Worm (Caenorhabditis elegans) whole organism, early embryonic: ENCODE measurements around the gene psa-3.

Experiments used
- F13C5.2 ChIP-seq: sonication (generic microtip); optimal IDR thresholded peaks from 2 replicates; lab custom pipeline; 2017; ENCODE audit warnings: mild to moderate bottlenecking, missing genetic modification characterization, inconsistent platforms, missing compliant biosample characterization
- aly-1 ChIP-seq: sonication (generic microtip); optimal IDR thresholded peaks from 2 replicates; lab custom pipeline; 2016; ENCODE audit warnings: missing genetic modification characterization, missing compliant biosample characterization
- ama-1 ChIP-seq: fragments of 150-350 bp; optimal IDR thresholded peaks from 2 replicates; lab custom pipeline; 2014
- ceh-13 ChIP-seq: fragments of 200-800 bp; sonication (Bioruptor generic); optimal IDR thresholded peaks from 2 replicates; lab custom pipeline; 2018; ENCODE audit warnings: mild to moderate bottlenecking, missing genetic modification characterization, missing compliant biosample characterization
- hmg-4 ChIP-seq: fragments of 200-800 bp; sonication (Bioruptor generic); optimal IDR thresholded peaks from 2 replicates; lab custom pipeline; 2018; ENCODE audit warnings: mild to moderate bottlenecking, missing genetic modification characterization, missing compliant biosample characterization
- hnd-1 ChIP-seq: sonication (generic microtip); optimal IDR thresholded peaks from 2 replicates; lab custom pipeline; 2016; ENCODE audit warnings: missing genetic modification characterization, missing compliant biosample characterization
- pes-1 ChIP-seq: fragments of 200-800 bp; sonication (Bioruptor generic); IDR thresholded peaks from 2 replicates; pipeline ENCODE4 v1.3.6; 2022; ENCODE audit warnings: missing genetic modification reagents, missing genetic modification characterization, missing compliant biosample characterization
- scrt-1 ChIP-seq: fragments of 200-800 bp; sonication (Bioruptor generic); IDR thresholded peaks from 2 replicates; pipeline ENCODE4 v1.3.6; 2022; ENCODE audit warnings: missing genetic modification characterization, missing compliant biosample characterization
- tbx-37 ChIP-seq: fragments of 200-800 bp; sonication (Bioruptor generic); conservative IDR thresholded peaks from 2 replicates; pipeline ENCODE4 v1.3.6; 2022; ENCODE audit warnings: missing genetic modification reagents, missing genetic modification characterization, missing compliant biosample characterization

ce11 chrX:15407631-15408030 lies at the start of gene psa-3:
- TF ChIP-seq ama-1 (lab: Kevin White, UChicago), result no peak
- TF ChIP-seq scrt-1 (GFP tag; lab: Robert Waterston, UW), result no peak
- TF ChIP-seq hmg-4 (GFP tag; lab: Kevin White, UChicago), result no peak
- no peak for TF ChIP-seq aly-1 (tag; lab: Kevin White, UChicago)
- TF ChIP-seq F13C5.2 (tag; lab: Kevin White, UChicago), result no peak
- TF ChIP-seq ceh-13 (GFP tag; lab: Kevin White, UChicago), result no peak
- no peak for TF ChIP-seq pes-1 (GFP tag; lab: Robert Waterston, UW)
- TF ChIP-seq hnd-1, result no peak
- TF ChIP-seq tbx-37, result no peak
